Worm (Caenorhabditis elegans) whole organism, mixed stage, embryonic: ENCODE measurements around the gene fbxa-133.

Experiments
- ceh-83 ChIP-seq: fragments of 200-800 bp; sonication (Bioruptor generic); optimal IDR thresholded peaks from 2 replicates; lab custom pipeline; 2018; ENCODE audit warnings: mild to moderate bottlenecking, missing genetic modification characterization, missing compliant biosample characterization
- ces-1 ChIP-seq: fragments of 150-350 bp; optimal IDR thresholded peaks from 2 replicates; lab custom pipeline; 2014; ENCODE audit warnings: missing biosample characterization, missing genetic modification reagents, missing genetic modification characterization
- elt-1 ChIP-seq: sonication (generic microtip); optimal IDR thresholded peaks from 2 replicates; lab custom pipeline; 2017; ENCODE audit warnings: missing genetic modification characterization, mild to moderate bottlenecking, missing compliant biosample characterization, antibody characterized with exemption, moderate library complexity, borderline replicate concordance; ENCODE audit not compliant: insufficient read depth
- lin-32 ChIP-seq: fragments of 200-800 bp; sonication (Bioruptor generic); optimal IDR thresholded peaks from 2 replicates; lab custom pipeline; 2018; ENCODE audit warnings: mild to moderate bottlenecking, missing genetic modification characterization, missing compliant biosample characterization
- mep-1 ChIP-seq: fragments of 150-350 bp; optimal IDR thresholded peaks from 2 replicates; lab custom pipeline; 2017; ENCODE audit warnings: missing biosample characterization, missing genetic modification reagents, missing genetic modification characterization, inconsistent platforms
- nhr-2 ChIP-seq: fragments of 150-350 bp; optimal IDR thresholded peaks from 2 replicates; lab custom pipeline; 2014; ENCODE audit warnings: missing biosample characterization, missing genetic modification characterization

ce11 chrV:17620266-17620665 lies 35.7 kb downstream of the fbxa-133 start, which contains the start of gene Y6G8.8:
- TF ChIP-seq mep-1 (tag; lab: Kevin White, UChicago) (no peak), ces-1 (GFP tag; lab: Kevin White, UChicago) (no peak), nhr-2 (no peak), lin-32 (no peak), elt-1 (no peak), ceh-83 (GFP tag; lab: Kevin White, UChicago) (no peak)
